Worm (Caenorhabditis elegans): ENCODE data around the gene npr-33.

- TF ChIP-seq ama-1 (optimal IDR thresholded peaks at IDR 0.05) (no peak), flt-1 (GFP tag; IDR thresholded peaks at IDR 0.05) (no peak), ceh-13 (GFP tag; optimal IDR thresholded peaks at IDR 0.05) (no peak)
These were observed 33.3 kb downstream of the npr-33 start, which contains the start of gene mec-5 for ce11 chrX:15943709-15944108.
